Worm (Caenorhabditis elegans): ENCODE data around the gene srv-1.

- TF ChIP-seq him-1 (tag; optimal IDR thresholded peaks at IDR 0.05) (no peak), hlh-12 (tag; optimal IDR thresholded peaks at IDR 0.05) (no peak), snpc-4 (GFP tag; optimal IDR thresholded peaks at IDR 0.05) (no peak), snpc-4 (tag; optimal IDR thresholded peaks at IDR 0.05) (no peak), ztf-18 (tag; optimal IDR thresholded peaks at IDR 0.05) (no peak)
Observed at ce11 chrIII:6888999-6889824, 39.0 kb downstream of the srv-1 start, which contains the start of the genes brd-1 and K04C2.2.

All from whole organism, young adult.